Worm (Caenorhabditis elegans): ENCODE measurements around the gene Y73B6BL.288.

DNA sequence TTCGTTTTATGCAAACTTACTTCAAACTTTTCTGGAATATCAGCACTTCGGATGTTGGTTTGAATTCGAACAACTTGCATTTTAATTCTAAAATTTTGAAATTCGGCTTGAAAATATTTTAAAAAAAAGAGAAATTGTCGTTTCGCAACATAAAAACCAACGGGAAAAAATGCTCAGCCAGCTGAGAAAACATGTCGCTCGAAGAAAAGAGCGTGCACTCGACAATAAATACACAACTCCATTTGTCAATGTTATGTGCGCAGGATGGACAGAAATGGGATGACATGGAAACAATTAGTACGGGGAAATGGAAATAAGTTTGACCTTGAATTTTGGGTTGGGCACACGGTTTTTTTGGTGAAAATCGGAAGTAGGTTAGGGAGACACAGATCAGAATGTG lies 6.4 kb downstream of the Y73B6BL.288 start, which contains the start of gene mif-4:
- no peak for TF ChIP-seq elt-3 (tag; optimal IDR thresholded peaks at IDR 0.05)
- TF ChIP-seq sea-2 (GFP tag; optimal IDR thresholded peaks at IDR 0.05) = no peak
- no peak for TF ChIP-seq ztf-11 (tag; optimal IDR thresholded peaks at IDR 0.05)
- TF ChIP-seq nhr-11 (tag; optimal IDR thresholded peaks at IDR 0.05) = no peak
